Worm (Caenorhabditis elegans) whole organism, L4/young adult: ENCODE data around the gene pdfr-1.

Source experiments
- W03F9.2 ChIP-seq: fragments of 150-350 bp; optimal IDR thresholded peaks from 2 replicates; lab custom pipeline; 2014; ENCODE audit warnings: missing biosample characterization, missing genetic modification characterization
- dao-5 ChIP-seq: sonication (generic microtip); optimal IDR thresholded peaks from 2 replicates; lab custom pipeline; 2016; ENCODE audit warnings: missing genotype, missing genetic modification characterization, moderate library complexity, missing compliant biosample characterization
- him-1 ChIP-seq: sonication (generic microtip); optimal IDR thresholded peaks from 2 replicates; lab custom pipeline; 2016; ENCODE audit warnings: missing genotype, missing genetic modification reagents, missing genetic modification characterization, missing compliant biosample characterization

pdfr-1 gene

DNA sequence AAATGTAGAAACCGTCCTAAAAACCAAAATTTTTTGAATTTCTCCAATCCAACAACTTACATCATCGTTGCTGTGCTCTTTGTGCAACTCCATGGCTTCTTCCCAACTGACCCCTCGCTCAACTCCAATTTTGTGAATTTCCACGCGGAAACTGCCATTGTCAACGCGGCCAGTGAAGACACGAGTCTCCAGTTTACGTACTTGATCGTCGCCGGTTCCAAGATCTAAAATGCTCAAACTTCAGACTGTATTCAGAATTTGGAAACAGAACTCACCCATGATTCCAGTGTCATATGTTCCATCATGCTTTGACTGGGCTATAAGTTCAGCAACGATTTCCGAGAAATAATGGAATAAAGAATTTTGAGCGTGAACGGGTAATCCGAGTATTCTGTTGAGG lies 57.8 kb downstream of the pdfr-1 start:
- TF ChIP-seq dao-5 (tag; lab: Kevin White, UChicago) (no peak), W03F9.2 (tag; lab: Kevin White, UChicago) (no peak), him-1 (tag; lab: Kevin White, UChicago) (no peak)

DNA sequence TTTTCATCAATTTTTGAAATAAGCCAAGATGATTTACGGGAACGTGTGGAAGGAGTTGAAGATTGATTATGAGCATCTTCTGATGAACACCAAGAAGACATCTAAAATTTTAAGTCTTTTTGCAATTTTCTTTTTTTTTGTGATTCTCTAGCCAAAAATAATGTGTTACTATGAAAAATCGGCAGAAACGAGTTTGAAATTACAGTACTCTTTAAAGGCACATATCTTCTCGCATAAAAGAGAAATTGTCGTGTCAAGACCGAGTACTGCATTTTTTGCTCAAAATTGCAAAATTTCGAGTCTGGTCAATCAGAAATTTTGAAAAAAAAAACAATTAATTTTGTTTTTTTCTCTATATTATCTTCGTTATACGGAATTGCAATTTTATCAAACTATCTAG lies 59.8 kb downstream of the pdfr-1 start, which contains the start of gene F20H11.1:
Gene F20H11.1, minus strand, starts transcription at position 101 of the 400 bp plus-strand sequence.
- no peak for TF ChIP-seq him-1 (tag; lab: Kevin White, UChicago)
- TF ChIP-seq W03F9.2 (tag; lab: Kevin White, UChicago), result no peak
- TF ChIP-seq dao-5 (tag; lab: Kevin White, UChicago), result no peak

DNA sequence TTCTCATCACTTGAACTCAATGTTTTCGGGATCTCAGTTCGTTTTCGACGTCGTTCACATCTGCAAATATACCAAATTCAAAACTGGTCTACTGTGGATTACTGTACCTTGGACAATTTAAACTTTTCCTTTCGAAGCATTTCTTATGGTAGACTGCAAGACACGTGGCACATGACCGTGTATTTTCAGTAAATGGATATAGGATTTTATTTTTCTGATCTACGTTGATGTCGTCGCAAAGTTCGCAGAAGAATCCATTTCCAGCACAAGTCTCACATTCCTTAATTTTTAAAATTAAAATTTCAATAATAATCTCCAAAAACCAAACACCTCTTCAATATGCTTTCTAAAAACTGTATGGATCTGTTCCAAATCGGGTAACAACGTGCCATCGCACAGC lies 62.4 kb downstream of the pdfr-1 start:
- TF ChIP-seq him-1 (tag; lab: Kevin White, UChicago) (no peak), dao-5 (tag; lab: Kevin White, UChicago) (no peak), W03F9.2 (tag; lab: Kevin White, UChicago) (no peak)

DNA sequence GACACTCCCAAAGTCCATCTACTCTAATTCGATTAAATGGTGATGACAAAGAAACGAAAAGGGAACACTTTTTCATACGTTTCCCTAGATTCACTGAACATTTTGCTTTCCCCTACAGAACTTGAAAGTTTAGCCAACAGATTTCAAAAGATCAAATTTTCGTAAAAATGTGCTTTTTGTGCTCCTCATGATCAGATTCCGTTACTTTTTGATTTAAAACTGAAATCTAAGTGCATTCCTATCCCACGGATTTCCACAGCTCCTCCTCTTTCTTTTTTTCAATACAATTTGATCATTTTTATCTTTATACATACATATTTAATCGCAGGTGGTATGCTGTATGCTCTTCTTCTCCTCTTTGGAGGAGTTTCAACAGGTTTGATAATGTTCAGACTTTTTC lies 64.3 kb downstream of the pdfr-1 start, which contains the start of gene ddo-3:
Gene ddo-3, plus strand, starts transcription at position 301 of the 400 bp plus-strand sequence.
- TF ChIP-seq him-1 (tag; lab: Kevin White, UChicago) (no peak), W03F9.2 (tag; lab: Kevin White, UChicago) (no peak), dao-5 (tag; lab: Kevin White, UChicago) (no peak)
